Worm (Caenorhabditis elegans) whole organism, L3 larva: Measurements from ENCODE around the gene mlt-11.

Source experiments
- ama-1 ChIP-seq: fragments of 150-350 bp; optimal IDR thresholded peaks from 2 replicates; lab custom pipeline; 2018
- ceh-82 ChIP-seq: fragments of 150-350 bp; optimal IDR thresholded peaks from 2 replicates; lab custom pipeline; 2014; ENCODE audit warnings: missing biosample characterization, missing genetic modification characterization
- ceh-9 ChIP-seq: sonication (generic microtip); optimal IDR thresholded peaks from 2 replicates; lab custom pipeline; 2018; ENCODE audit warnings: missing biosample characterization, missing genetic modification characterization
- elt-3 ChIP-seq, 3 experiments: fragments of 150-350 bp in 1 of 3; sonication (generic microtip) in 2 of 3; optimal IDR thresholded peaks; 2 replicates in 2 of 3; 4 replicates in 1 of 3; lab custom pipeline; 2014 to 2017; ENCODE audit warnings: missing biosample characterization in 3 of 3, missing genetic modification characterization in 3 of 3
- fkh-2 ChIP-seq: fragments of 150-350 bp; optimal IDR thresholded peaks from 2 replicates; lab custom pipeline; 2014; ENCODE audit warnings: missing biosample characterization, missing genetic modification reagents, missing genetic modification characterization
- mdl-1 ChIP-seq: fragments of 150-350 bp; optimal IDR thresholded peaks from 2 replicates; lab custom pipeline; 2014; ENCODE audit warnings: missing biosample characterization, missing genetic modification characterization
- nfya-1 ChIP-seq: sonication (generic microtip); optimal IDR thresholded peaks from 2 replicates; lab custom pipeline; 2017; ENCODE audit warnings: missing genetic modification characterization, mild to moderate bottlenecking, missing compliant biosample characterization, antibody characterized with exemption, moderate library complexity; ENCODE audit not compliant: insufficient read depth
- nhr-12 ChIP-seq: fragments of 150-350 bp; optimal IDR thresholded peaks from 2 replicates; lab custom pipeline; 2014; ENCODE audit warnings: missing biosample characterization, missing genetic modification characterization
- nhr-237 ChIP-seq: fragments of 150-350 bp; optimal IDR thresholded peaks from 2 replicates; lab custom pipeline; 2014; ENCODE audit warnings: missing biosample characterization, missing genetic modification characterization
- pha-4 ChIP-seq: fragments of 150-350 bp; optimal IDR thresholded peaks from 2 replicates; lab custom pipeline; 2014; ENCODE audit warnings: missing biosample characterization, missing genetic modification reagents, missing genetic modification characterization
- unc-62 ChIP-seq: fragments of 150-350 bp; sonication (generic microtip); optimal IDR thresholded peaks from 4 replicates; lab custom pipeline; 2014; ENCODE audit warnings: missing biosample characterization, missing genetic modification reagents, missing genetic modification characterization
- ztf-11 ChIP-seq: fragments of 150-350 bp; optimal IDR thresholded peaks from 2 replicates; lab custom pipeline; 2014; ENCODE audit warnings: missing biosample characterization, missing genetic modification characterization

ce11 chrV:20645479-20645878 is 21.5 kb upstream of the mlt-11 start:
- TF ChIP-seq ztf-11 (tag; lab: Kevin White, UChicago) (no peak), ceh-9 (no peak), ceh-82 (tag; lab: Kevin White, UChicago) (no peak), ama-1 (lab: Kevin White, UChicago) (no peak), fkh-2 (tag; lab: Kevin White, UChicago) (no peak), nhr-12 (tag; lab: Kevin White, UChicago) (no peak), nhr-237 (tag; lab: Kevin White, UChicago) (no peak), pha-4 (tag; lab: Kevin White, UChicago) (no peak), unc-62 (GFP tag; lab: Kevin White, UChicago) (no peak), elt-3 (tag; optimal IDR thresholded peaks at IDR 0.05; lab: Kevin White, UChicago) (no peak), mdl-1 (no peak), nfya-1 (tag; lab: Kevin White, UChicago) (no peak)
